Worm (Caenorhabditis elegans) whole organism, early embryonic: ENCODE measurements around the gene eef-1B.1.

Experiments
- B0310.2 ChIP-seq: sonication (generic microtip); optimal IDR thresholded peaks from 2 replicates; lab custom pipeline; 2016; ENCODE audit warnings: mild to moderate bottlenecking, missing genetic modification characterization, missing compliant biosample characterization
- F13C5.2 ChIP-seq: sonication (generic microtip); optimal IDR thresholded peaks from 2 replicates; lab custom pipeline; 2017; ENCODE audit warnings: mild to moderate bottlenecking, missing genetic modification characterization, inconsistent platforms, missing compliant biosample characterization
- aly-1 ChIP-seq: sonication (generic microtip); optimal IDR thresholded peaks from 2 replicates; lab custom pipeline; 2016; ENCODE audit warnings: missing genetic modification characterization, missing compliant biosample characterization
- ama-1 ChIP-seq: fragments of 150-350 bp; optimal IDR thresholded peaks from 2 replicates; lab custom pipeline; 2014
- ceh-13 ChIP-seq: fragments of 200-800 bp; sonication (Bioruptor generic); optimal IDR thresholded peaks from 2 replicates; lab custom pipeline; 2018; ENCODE audit warnings: mild to moderate bottlenecking, missing genetic modification characterization, missing compliant biosample characterization
- ceh-36 ChIP-seq: sonication (generic microtip); optimal IDR thresholded peaks from 2 replicates; lab custom pipeline; 2016; ENCODE audit warnings: missing genetic modification characterization, inconsistent platforms, missing compliant biosample characterization
- ets-7 ChIP-seq: sonication (generic microtip); optimal IDR thresholded peaks from 2 replicates; lab custom pipeline; 2016; ENCODE audit warnings: missing genotype, missing genetic modification characterization, missing compliant biosample characterization
- flt-1 ChIP-seq: fragments of 200-800 bp; sonication (Bioruptor generic); IDR thresholded peaks from 2 replicates; pipeline ENCODE4 v1.3.6; 2022; ENCODE audit warnings: missing genetic modification characterization, missing compliant biosample characterization
- hmbx-1 ChIP-seq: sonication (generic microtip); optimal IDR thresholded peaks from 2 replicates; lab custom pipeline; 2016; ENCODE audit warnings: mild to moderate bottlenecking, missing genetic modification characterization, missing compliant biosample characterization
- hmg-4 ChIP-seq: fragments of 200-800 bp; sonication (Bioruptor generic); optimal IDR thresholded peaks from 2 replicates; lab custom pipeline; 2018; ENCODE audit warnings: mild to moderate bottlenecking, missing genetic modification characterization, missing compliant biosample characterization
- hnd-1 ChIP-seq: sonication (generic microtip); optimal IDR thresholded peaks from 2 replicates; lab custom pipeline; 2016; ENCODE audit warnings: missing genetic modification characterization, missing compliant biosample characterization
- pes-1 ChIP-seq: fragments of 200-800 bp; sonication (Bioruptor generic); IDR thresholded peaks from 2 replicates; pipeline ENCODE4 v1.3.6; 2022; ENCODE audit warnings: missing genetic modification reagents, missing genetic modification characterization, missing compliant biosample characterization
- scrt-1 ChIP-seq: fragments of 200-800 bp; sonication (Bioruptor generic); IDR thresholded peaks from 2 replicates; pipeline ENCODE4 v1.3.6; 2022; ENCODE audit warnings: missing genetic modification characterization, missing compliant biosample characterization
- sea-1 ChIP-seq: fragments of 200-800 bp; sonication (Bioruptor generic); conservative IDR thresholded peaks from 2 replicates; pipeline ENCODE4 v1.3.6; 2022; ENCODE audit warnings: missing genetic modification characterization, missing compliant biosample characterization
- tbx-11 ChIP-seq: fragments of 200-800 bp; sonication (Bioruptor generic); IDR thresholded peaks from 2 replicates; pipeline ENCODE4 v1.3.6; 2022; ENCODE audit warnings: missing genetic modification characterization, missing compliant biosample characterization
- tbx-37 ChIP-seq: fragments of 200-800 bp; sonication (Bioruptor generic); conservative IDR thresholded peaks from 2 replicates; pipeline ENCODE4 v1.3.6; 2022; ENCODE audit warnings: missing genetic modification reagents, missing genetic modification characterization, missing compliant biosample characterization
- tra-4 ChIP-seq: sonication (generic microtip); optimal IDR thresholded peaks from 2 replicates; lab custom pipeline; 2017; ENCODE audit warnings: missing genetic modification characterization, missing compliant biosample characterization

The eef-1B.1 gene

ce11 chrIII:7956965-7957364, 16.2 kb downstream of the eef-1B.1 start, which contains the start of gene C29E4.9:
Gene C29E4.9, minus strand, starts transcription at chrIII:7957065.
- TF ChIP-seq ama-1 (lab: Kevin White, UChicago): no peak
- no peak for TF ChIP-seq tbx-11 (GFP tag; lab: Robert Waterston, UW)
- TF ChIP-seq tbx-37 (GFP tag; lab: Robert Waterston, UW): no peak
- no peak for TF ChIP-seq hnd-1 (tag; lab: Kevin White, UChicago)
- TF ChIP-seq ceh-13 (GFP tag; lab: Kevin White, UChicago): no peak

DNA sequence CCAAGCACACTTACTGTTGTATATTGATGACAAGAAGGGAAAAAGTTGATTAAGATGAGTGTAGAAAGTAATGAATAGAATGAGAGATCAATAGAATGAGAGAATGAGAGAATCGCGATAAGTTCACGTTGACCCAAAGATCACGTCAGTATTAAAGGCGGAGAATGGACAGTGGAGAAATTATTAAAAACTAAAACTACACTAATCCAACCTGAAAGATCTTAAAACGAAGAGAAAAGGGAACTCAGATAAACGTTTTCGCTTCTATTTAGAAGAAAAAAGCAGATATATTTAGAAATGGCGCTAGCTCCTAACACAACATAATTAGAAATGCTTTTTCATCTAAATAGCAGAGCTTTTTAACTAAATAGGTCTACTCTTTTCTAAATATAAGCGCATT, 20.0 kb downstream of the eef-1B.1 start, which contains the start of gene let-754:
Gene let-754 (minus strand): TSS at position 101 of the 400 bp plus-strand sequence.
- TF ChIP-seq flt-1 (GFP tag; lab: Robert Waterston, UW) (no peak), pes-1 (GFP tag; lab: Robert Waterston, UW) (no peak), ets-7 (tag; lab: Kevin White, UChicago) (no peak), ceh-13 (GFP tag; lab: Kevin White, UChicago) (no peak), ceh-36 (no peak)

DNA sequence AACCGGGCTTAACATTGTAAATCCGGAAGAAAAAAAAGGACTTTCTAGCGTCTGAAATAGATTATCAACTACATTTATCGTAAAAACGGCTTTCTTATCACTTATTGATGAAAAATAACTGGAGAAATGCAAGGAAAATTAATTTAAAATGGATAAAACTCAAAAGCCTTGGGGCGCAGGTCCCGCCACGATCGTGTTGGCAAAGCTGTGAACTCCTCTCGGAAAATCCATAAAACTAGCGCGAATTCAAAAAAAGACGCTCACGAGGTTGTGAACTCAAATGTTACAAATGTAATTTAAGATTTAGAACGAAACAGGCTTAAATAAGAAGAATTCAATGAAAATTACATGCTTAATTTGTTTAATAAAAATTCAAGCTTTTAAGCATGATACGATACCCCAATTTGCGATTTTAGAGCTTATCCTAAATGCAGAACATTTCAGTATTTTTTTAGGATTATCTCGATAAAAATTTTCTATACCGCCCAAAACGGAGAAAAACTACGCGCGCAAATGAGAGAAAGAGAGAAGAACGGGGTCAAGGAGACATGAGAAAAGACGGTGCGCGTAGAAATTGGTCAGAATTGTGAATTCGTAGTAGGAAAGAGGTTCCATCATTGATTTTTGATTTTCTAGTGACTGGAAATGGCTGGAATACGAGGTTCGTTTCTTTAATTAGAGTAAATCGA, 21.0 kb downstream of the eef-1B.1 start, which contains the start of gene C29E4.15:
Gene C29E4.15 (plus strand): TSS at position 547 of the 689 bp plus-strand sequence.
- TF ChIP-seq B0310.2 (tag; lab: Kevin White, UChicago) (no peak), flt-1 (GFP tag; lab: Robert Waterston, UW) (no peak), hnd-1 (tag; lab: Kevin White, UChicago) (no peak), ets-7 (tag; lab: Kevin White, UChicago) (no peak), ama-1 (lab: Kevin White, UChicago) (no peak), hmg-4 (GFP tag; lab: Kevin White, UChicago) (no peak), tra-4 (tag; lab: Kevin White, UChicago) (no peak), hmbx-1 (tag; lab: Kevin White, UChicago) (no peak), ceh-13 (GFP tag; lab: Kevin White, UChicago) (no peak)

DNA sequence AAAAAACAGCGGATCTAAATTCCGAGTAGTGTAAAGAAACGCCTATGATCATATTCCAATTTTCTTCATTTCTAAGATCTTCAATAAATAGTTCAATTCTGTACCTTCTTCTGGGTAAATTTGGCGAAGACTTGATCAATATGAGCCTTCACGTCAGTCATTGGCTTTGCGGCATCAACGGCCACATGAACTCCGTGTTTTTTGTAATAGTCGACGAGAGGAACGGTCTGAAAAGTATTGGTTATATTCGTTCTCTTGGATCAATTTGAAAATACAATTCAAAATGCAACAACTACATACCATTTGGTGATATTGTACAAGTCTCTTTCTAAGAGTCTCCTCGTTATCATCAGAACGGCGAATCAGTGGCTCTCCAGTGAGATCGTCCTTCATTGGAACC, 22.7 kb downstream of the eef-1B.1 start:
- no peak for TF ChIP-seq hmg-4 (GFP tag; lab: Kevin White, UChicago)
- no peak for TF ChIP-seq tra-4 (tag; lab: Kevin White, UChicago)
- no peak for TF ChIP-seq sea-1 (GFP tag; lab: Robert Waterston, UW)
- TF ChIP-seq tbx-37 (GFP tag; lab: Robert Waterston, UW): no peak
- no peak for TF ChIP-seq pes-1 (GFP tag; lab: Robert Waterston, UW)
- no peak for TF ChIP-seq hnd-1 (tag; lab: Kevin White, UChicago)
- TF ChIP-seq ets-7 (tag; lab: Kevin White, UChicago): no peak

DNA sequence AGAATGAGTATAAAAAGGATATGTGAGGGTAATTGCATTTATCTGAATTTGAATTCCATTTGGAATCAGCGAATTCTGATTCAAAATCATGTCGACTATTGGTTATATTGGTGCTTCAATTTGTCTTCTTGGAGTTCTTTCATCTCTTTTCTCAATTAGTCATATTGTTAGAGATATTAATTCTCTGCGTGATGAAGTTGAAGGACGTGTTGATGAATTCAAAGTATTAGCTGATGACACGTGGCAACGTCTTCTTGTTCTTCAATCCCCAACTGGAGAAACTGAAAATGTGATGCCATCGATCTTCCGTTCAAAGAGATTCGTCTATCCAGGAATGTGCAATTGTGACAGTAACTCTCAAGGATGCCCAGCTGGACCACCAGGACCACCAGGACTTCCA, 24.4 kb downstream of the eef-1B.1 start, which contains the start of gene col-90:
Gene col-90 (plus strand): TSS at position 37 of the 400 bp plus-strand sequence.
- TF ChIP-seq tbx-37 (GFP tag; lab: Robert Waterston, UW) (no peak), tbx-11 (GFP tag; lab: Robert Waterston, UW) (no peak), flt-1 (GFP tag; lab: Robert Waterston, UW) (no peak), hmg-4 (GFP tag; lab: Kevin White, UChicago) (no peak), pes-1 (GFP tag; lab: Robert Waterston, UW) (no peak), scrt-1 (GFP tag; lab: Robert Waterston, UW) (no peak), ceh-13 (GFP tag; lab: Kevin White, UChicago) (no peak), ceh-36 (no peak), tra-4 (tag; lab: Kevin White, UChicago) (no peak), ama-1 (lab: Kevin White, UChicago) (no peak), hnd-1 (tag; lab: Kevin White, UChicago) (no peak)

ce11 chrIII:7947677-7948076, 25.5 kb downstream of the eef-1B.1 start:
- no peak for TF ChIP-seq F13C5.2 (tag; lab: Kevin White, UChicago)
- TF ChIP-seq tbx-37 (GFP tag; lab: Robert Waterston, UW): no peak
- no peak for TF ChIP-seq flt-1 (GFP tag; lab: Robert Waterston, UW)
- no peak for TF ChIP-seq B0310.2 (tag; lab: Kevin White, UChicago)
- TF ChIP-seq hmbx-1 (tag; lab: Kevin White, UChicago): no peak
- no peak for TF ChIP-seq tbx-11 (GFP tag; lab: Robert Waterston, UW)
- TF ChIP-seq ama-1 (lab: Kevin White, UChicago): no peak
- no peak for TF ChIP-seq tra-4 (tag; lab: Kevin White, UChicago)

ce11 chrIII:7946968-7947491, 26.2 kb downstream of the eef-1B.1 start, which contains the start of gene gsto-1:
Gene gsto-1, minus strand, starts transcription at chrIII:7947018.
- no peak for TF ChIP-seq tra-4 (tag; lab: Kevin White, UChicago)
- TF ChIP-seq sea-1 (GFP tag; lab: Robert Waterston, UW): no peak
- no peak for TF ChIP-seq ceh-36
- no peak for TF ChIP-seq tbx-11 (GFP tag; lab: Robert Waterston, UW)
- no peak for TF ChIP-seq hmbx-1 (tag; lab: Kevin White, UChicago)
- no peak for TF ChIP-seq hnd-1 (tag; lab: Kevin White, UChicago)
- TF ChIP-seq hmg-4 (GFP tag; lab: Kevin White, UChicago): no peak
- no peak for TF ChIP-seq scrt-1 (GFP tag; lab: Robert Waterston, UW)
- no peak for TF ChIP-seq flt-1 (GFP tag; lab: Robert Waterston, UW)
- no peak for TF ChIP-seq tbx-37 (GFP tag; lab: Robert Waterston, UW)
- TF ChIP-seq ama-1 (lab: Kevin White, UChicago): no peak
- TF ChIP-seq aly-1 (tag; lab: Kevin White, UChicago): no peak
- TF ChIP-seq ets-7 (tag; lab: Kevin White, UChicago): no peak
- no peak for TF ChIP-seq F13C5.2 (tag; lab: Kevin White, UChicago)
- no peak for TF ChIP-seq ceh-13 (GFP tag; lab: Kevin White, UChicago)
- no peak for TF ChIP-seq B0310.2 (tag; lab: Kevin White, UChicago)
- no peak for TF ChIP-seq pes-1 (GFP tag; lab: Robert Waterston, UW)
